Worm (Caenorhabditis elegans) whole organism, L4 larva: ENCODE data around the gene btb-2.

Experiments
- F44E2.7 ChIP-seq: fragments of 200-800 bp; sonication (Bioruptor generic); IDR thresholded peaks from 2 replicates; pipeline ENCODE4 v2.1.2; 2022; ENCODE audit warnings: missing genetic modification characterization, missing compliant biosample characterization
- F49E8.2 ChIP-seq: sonication (generic microtip); optimal IDR thresholded peaks from 2 replicates; lab custom pipeline; 2016; ENCODE audit warnings: missing compliant biosample characterization, mild to moderate bottlenecking, missing genetic modification characterization, borderline replicate concordance
- Y5F2A.4 ChIP-seq: fragments of 200-800 bp; sonication (Bioruptor generic); optimal IDR thresholded peaks from 2 replicates; lab custom pipeline; 2018; ENCODE audit warnings: mild to moderate bottlenecking, missing genetic modification characterization, missing compliant biosample characterization
- ZK546.5 ChIP-seq, 2 experiments: sonication (generic microtip); optimal IDR thresholded peaks; 2 replicates each; lab custom pipeline; 2017; ENCODE audit warnings: missing biosample characterization in 2 of 2, missing genetic modification characterization in 2 of 2
- ama-1 ChIP-seq: fragments of 150-350 bp; optimal IDR thresholded peaks from 2 replicates; lab custom pipeline; 2014; ENCODE audit warnings: inconsistent platforms, mixed read lengths
- arid-1 ChIP-seq: fragments of 200-800 bp; sonication (Bioruptor generic); conservative IDR thresholded peaks from 2 replicates; pipeline ENCODE4 v1.3.6; 2022; ENCODE audit warnings: missing genetic modification reagents, missing genetic modification characterization, missing compliant biosample characterization
- attf-4 ChIP-seq: sonication (generic microtip); optimal IDR thresholded peaks from 3 replicates; lab custom pipeline; 2017; ENCODE audit warnings: missing biosample characterization, missing genetic modification characterization
- ceh-28 ChIP-seq: fragments of 150-350 bp; optimal IDR thresholded peaks from 2 replicates; lab custom pipeline; 2014; ENCODE audit warnings: missing biosample characterization, missing genetic modification reagents, missing genetic modification characterization
- ceh-32 ChIP-seq: sonication (generic microtip); optimal IDR thresholded peaks from 2 replicates; lab custom pipeline; 2016; ENCODE audit warnings: mild to moderate bottlenecking, missing genetic modification characterization, missing compliant biosample characterization; ENCODE audit not compliant: poor library complexity
- ceh-62 ChIP-seq: sonication (generic microtip); optimal IDR thresholded peaks from 2 replicates; lab custom pipeline; 2017; ENCODE audit warnings: missing biosample characterization, missing genetic modification characterization
- cey-2 ChIP-seq: sonication (generic microtip); optimal IDR thresholded peaks from 3 replicates; lab custom pipeline; 2017; ENCODE audit warnings: missing genetic modification characterization, mild to moderate bottlenecking, missing compliant biosample characterization, antibody characterized with exemption, borderline replicate concordance; ENCODE audit not compliant: insufficient read depth
- daf-16 ChIP-seq, 3 experiments: sonication (generic microtip); optimal IDR thresholded peaks; 2 replicates each; lab custom pipeline; 2016 to 2017; ENCODE audit warnings: missing genetic modification characterization in 3 of 3, missing genetic modification reagents in 3 of 3, mild to moderate bottlenecking in 2 of 3, missing compliant biosample characterization in 2 of 3, missing biosample characterization in 1 of 3, moderate library complexity in 1 of 3
- daf-19 ChIP-seq: fragments of 200-800 bp; sonication (Bioruptor generic); conservative IDR thresholded peaks from 2 replicates; pipeline ENCODE4 v1.3.6; 2022; ENCODE audit warnings: missing genetic modification characterization, missing compliant biosample characterization
- dmd-8 ChIP-seq: fragments of 200-800 bp; sonication (Bioruptor generic); IDR thresholded peaks from 2 replicates; pipeline ENCODE4 v1.3.6; 2022; ENCODE audit warnings: missing genetic modification characterization, missing compliant biosample characterization
- duxl-1 ChIP-seq: sonication (generic microtip); optimal IDR thresholded peaks from 2 replicates; lab custom pipeline; 2016; ENCODE audit warnings: mild to moderate bottlenecking, missing genetic modification characterization, moderate library complexity, missing compliant biosample characterization; ENCODE audit not compliant: poor library complexity
- dve-1 ChIP-seq: sonication (generic microtip); optimal IDR thresholded peaks from 2 replicates; lab custom pipeline; 2017; ENCODE audit warnings: antibody characterized with exemption, mild to moderate bottlenecking, missing genetic modification characterization, missing compliant biosample characterization; ENCODE audit not compliant: insufficient read depth
- fos-1 ChIP-seq: fragments of 150-350 bp; optimal IDR thresholded peaks from 2 replicates; lab custom pipeline; 2014; ENCODE audit warnings: missing biosample characterization, missing genetic modification characterization
- gei-8 ChIP-seq: fragments of 200-800 bp; sonication (Bioruptor generic); optimal IDR thresholded peaks from 2 replicates; lab custom pipeline; 2018; ENCODE audit warnings: mild to moderate bottlenecking, missing genetic modification characterization, missing compliant biosample characterization
- hlh-30 ChIP-seq: sonication (generic microtip); optimal IDR thresholded peaks from 2 replicates; lab custom pipeline; 2017; ENCODE audit warnings: antibody characterized with exemption, mild to moderate bottlenecking, missing genetic modification characterization, missing compliant biosample characterization; ENCODE audit not compliant: insufficient read depth
- jun-1 ChIP-seq: fragments of 150-350 bp; optimal IDR thresholded peaks from 2 replicates; lab custom pipeline; 2014; ENCODE audit warnings: missing biosample characterization, missing genetic modification reagents, missing genetic modification characterization
- lin-1 ChIP-seq: fragments of 200-800 bp; sonication (Bioruptor generic); IDR thresholded peaks from 2 replicates; pipeline ENCODE4 v1.3.6; 2022; ENCODE audit warnings: missing genetic modification reagents, missing genetic modification characterization, missing compliant biosample characterization
- lin-13 ChIP-seq: fragments of 150-350 bp; optimal IDR thresholded peaks from 2 replicates; lab custom pipeline; 2014; ENCODE audit warnings: missing biosample characterization, missing genetic modification reagents, missing genetic modification characterization
- lin-15B ChIP-seq: fragments of 150-350 bp; sonication (generic microtip); optimal IDR thresholded peaks from 3 replicates; lab custom pipeline; 2014; ENCODE audit warnings: missing biosample characterization, missing genetic modification characterization
- lin-38 ChIP-seq: fragments of 200-800 bp; sonication (Bioruptor generic); IDR thresholded peaks from 2 replicates; pipeline ENCODE4 v1.3.6; 2022; ENCODE audit warnings: missing genetic modification reagents, missing genetic modification characterization, missing compliant biosample characterization
- lsy-2 ChIP-seq, 2 experiments: fragments of 150-350 bp in 1 of 2; sonication (generic microtip) in 1 of 2; optimal IDR thresholded peaks; 2 replicates each; lab custom pipeline; 2014 to 2017; ENCODE audit warnings: missing biosample characterization in 2 of 2, missing genetic modification characterization in 2 of 2
- madf-5 ChIP-seq, 2 experiments: fragments of 200-800 bp; sonication (Bioruptor generic); IDR thresholded peaks; 2 replicates each; pipeline ENCODE4 v1.3.6; 2022; ENCODE audit warnings: missing compliant biosample characterization in 2 of 2, missing genetic modification characterization in 2 of 2
- madf-9 ChIP-seq: fragments of 200-800 bp; sonication (Bioruptor generic); conservative IDR thresholded peaks from 2 replicates; pipeline ENCODE4 v1.3.6; 2022; ENCODE audit warnings: missing genetic modification reagents, missing genetic modification characterization, missing compliant biosample characterization
- mdt-29 ChIP-seq: fragments of 200-800 bp; sonication (Bioruptor generic); IDR thresholded peaks from 2 replicates; pipeline ENCODE4 v1.3.6; 2022; ENCODE audit warnings: missing genetic modification reagents, missing genetic modification characterization, missing compliant biosample characterization
- mes-2 ChIP-seq: sonication (generic microtip); optimal IDR thresholded peaks from 2 replicates; lab custom pipeline; 2016; ENCODE audit warnings: missing genotype, mild to moderate bottlenecking, missing genetic modification characterization, missing compliant biosample characterization; ENCODE audit not compliant: poor library complexity, severe bottlenecking
- mxl-2 ChIP-seq: fragments of 200-800 bp; sonication (Bioruptor generic); conservative IDR thresholded peaks from 2 replicates; pipeline ENCODE4 v1.3.6; 2022; ENCODE audit warnings: missing genetic modification reagents, missing genetic modification characterization, missing compliant biosample characterization
- nhr-28 ChIP-seq: fragments of 150-350 bp; optimal IDR thresholded peaks from 2 replicates; lab custom pipeline; 2014; ENCODE audit warnings: missing biosample characterization, missing genetic modification characterization
- nhr-41 ChIP-seq: fragments of 200-800 bp; sonication (Bioruptor generic); IDR thresholded peaks from 2 replicates; pipeline ENCODE4 v1.3.6; 2022; ENCODE audit warnings: missing genetic modification reagents, missing genetic modification characterization, missing compliant biosample characterization
- nhr-48 ChIP-seq: sonication (generic microtip); optimal IDR thresholded peaks from 2 replicates; lab custom pipeline; 2016; ENCODE audit warnings: mild to moderate bottlenecking, missing genetic modification characterization, missing compliant biosample characterization
- nhr-77 ChIP-seq: fragments of 150-350 bp; optimal IDR thresholded peaks from 2 replicates; lab custom pipeline; 2014; ENCODE audit warnings: missing biosample characterization, missing genetic modification characterization
- pqm-1 ChIP-seq: sonication (generic microtip); optimal IDR thresholded peaks from 2 replicates; lab custom pipeline; 2017; ENCODE audit warnings: missing biosample characterization, missing genetic modification characterization
- saeg-2 ChIP-seq: fragments of 200-800 bp; sonication (Bioruptor generic); IDR thresholded peaks from 2 replicates; pipeline ENCODE4 v1.3.6; 2022; ENCODE audit warnings: missing genetic modification reagents, missing genetic modification characterization, missing compliant biosample characterization
- sdz-12 ChIP-seq: fragments of 200-800 bp; sonication (Bioruptor generic); optimal IDR thresholded peaks from 2 replicates; lab custom pipeline; 2018; ENCODE audit warnings: mild to moderate bottlenecking, missing genetic modification characterization, missing compliant biosample characterization
- skn-1 ChIP-seq: fragments of 150-350 bp; optimal IDR thresholded peaks from 2 replicates; lab custom pipeline; 2014; ENCODE audit warnings: missing biosample characterization, missing genetic modification characterization
- snpc-1.2 ChIP-seq: fragments of 200-800 bp; sonication (Bioruptor generic); IDR thresholded peaks from 2 replicates; pipeline ENCODE4 v1.3.6; 2022; ENCODE audit warnings: missing genetic modification reagents, missing genetic modification characterization, missing compliant biosample characterization
- spr-1 ChIP-seq: sonication (generic microtip); optimal IDR thresholded peaks from 2 replicates; lab custom pipeline; 2016; ENCODE audit warnings: mild to moderate bottlenecking, missing genetic modification characterization, missing compliant biosample characterization
- spr-3 ChIP-seq: fragments of 200-800 bp; sonication (Bioruptor generic); optimal IDR thresholded peaks from 2 replicates; lab custom pipeline; 2018; ENCODE audit warnings: mild to moderate bottlenecking, missing genetic modification characterization, missing compliant biosample characterization
- unc-130 ChIP-seq: sonication (generic microtip); optimal IDR thresholded peaks from 2 replicates; lab custom pipeline; 2016; ENCODE audit warnings: missing genetic modification reagents, missing genetic modification characterization, missing compliant biosample characterization

btb-2 gene

DNA sequence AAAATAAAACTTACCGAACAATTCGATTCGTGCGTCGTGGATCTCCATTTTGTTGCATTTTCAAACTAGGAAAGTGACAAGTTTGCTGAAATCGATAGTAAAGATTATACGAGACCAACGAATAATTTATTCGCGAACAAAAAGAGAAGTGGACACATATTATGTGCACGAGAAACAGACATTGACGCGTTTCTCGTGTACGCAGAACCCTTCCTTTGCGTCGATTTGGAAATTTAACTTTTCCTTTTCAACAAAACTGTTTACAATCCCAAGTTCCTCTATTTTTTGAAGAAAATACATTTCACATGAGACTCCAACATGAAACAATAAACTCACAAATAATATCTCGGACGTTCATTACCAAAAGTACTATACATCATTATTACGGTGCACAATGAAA, 40.9 kb upstream of the btb-2 start, which contains the start of gene K10B2.4 (continued):
- peak; percentile 90 for TF ChIP-seq mes-2 (tag; lab: Kevin White, UChicago)
- no peak for TF ChIP-seq nhr-48 (tag; lab: Kevin White, UChicago)
- TF ChIP-seq spr-3 (GFP tag; lab: Kevin White, UChicago): peak; percentile 7
- no peak for TF ChIP-seq gei-8 (GFP tag; lab: Kevin White, UChicago)
- no peak for TF ChIP-seq sdz-12 (GFP tag; lab: Kevin White, UChicago)
- TF ChIP-seq daf-16 (GFP tag; optimal IDR thresholded peaks at IDR 0.05; lab: Kevin White, UChicago): no peak
- peak; percentile 67 for TF ChIP-seq daf-16 (tag; optimal IDR thresholded peaks at IDR 0.05; lab: Kevin White, UChicago)
- no peak for TF ChIP-seq duxl-1 (tag; lab: Kevin White, UChicago)
- no peak for TF ChIP-seq attf-4 (tag; lab: Kevin White, UChicago)
- no peak for TF ChIP-seq spr-1 (tag; lab: Kevin White, UChicago)
- TF ChIP-seq lin-13 (GFP tag; lab: Kevin White, UChicago): peak; percentile 36
- TF ChIP-seq madf-9: no peak
- TF ChIP-seq jun-1 (tag; lab: Kevin White, UChicago): no peak
- no peak for TF ChIP-seq nhr-77 (tag; lab: Kevin White, UChicago)
- TF ChIP-seq ama-1: peak; percentile 27
- no peak for TF ChIP-seq F49E8.2 (tag; lab: Kevin White, UChicago)
- no peak for TF ChIP-seq ZK546.5 (tag; optimal IDR thresholded peaks at IDR 0.05; lab: Kevin White, UChicago)
- TF ChIP-seq fos-1 (tag; lab: Kevin White, UChicago): no peak
- TF ChIP-seq nhr-28 (tag; lab: Kevin White, UChicago): peak; percentile 28
- peak; percentile 81 for TF ChIP-seq lin-38 (GFP tag; lab: Robert Waterston, UW)
- no peak for TF ChIP-seq cey-2 (tag; lab: Kevin White, UChicago)
- TF ChIP-seq dmd-8: no peak
- TF ChIP-seq nhr-41 (GFP tag; lab: Robert Waterston, UW): no peak
- no peak for TF ChIP-seq Y5F2A.4 (GFP tag; lab: Kevin White, UChicago)
- TF ChIP-seq F44E2.7 (GFP tag; lab: Robert Waterston, UW): no peak
- no peak for TF ChIP-seq snpc-1.2 (GFP tag; lab: Robert Waterston, UW)
- TF ChIP-seq lsy-2 (tag; optimal IDR thresholded peaks at IDR 0.05; lab: Kevin White, UChicago): peak in 1 of 2 experiments; percentile 87
- TF ChIP-seq pqm-1 (tag; lab: Kevin White, UChicago): no peak
- TF ChIP-seq dve-1: peak; percentile 35
- peak; percentile 53 for TF ChIP-seq hlh-30 (tag; lab: Kevin White, UChicago)
- no peak for TF ChIP-seq daf-19
- no peak for TF ChIP-seq mxl-2 (GFP tag; lab: Robert Waterston, UW)
- TF ChIP-seq ceh-62: no peak
- TF ChIP-seq saeg-2: no peak
- no peak for TF ChIP-seq mdt-29 (GFP tag; lab: Robert Waterston, UW)
- TF ChIP-seq lin-15B: no peak
- TF ChIP-seq ceh-32 (tag; lab: Kevin White, UChicago): no peak

DNA sequence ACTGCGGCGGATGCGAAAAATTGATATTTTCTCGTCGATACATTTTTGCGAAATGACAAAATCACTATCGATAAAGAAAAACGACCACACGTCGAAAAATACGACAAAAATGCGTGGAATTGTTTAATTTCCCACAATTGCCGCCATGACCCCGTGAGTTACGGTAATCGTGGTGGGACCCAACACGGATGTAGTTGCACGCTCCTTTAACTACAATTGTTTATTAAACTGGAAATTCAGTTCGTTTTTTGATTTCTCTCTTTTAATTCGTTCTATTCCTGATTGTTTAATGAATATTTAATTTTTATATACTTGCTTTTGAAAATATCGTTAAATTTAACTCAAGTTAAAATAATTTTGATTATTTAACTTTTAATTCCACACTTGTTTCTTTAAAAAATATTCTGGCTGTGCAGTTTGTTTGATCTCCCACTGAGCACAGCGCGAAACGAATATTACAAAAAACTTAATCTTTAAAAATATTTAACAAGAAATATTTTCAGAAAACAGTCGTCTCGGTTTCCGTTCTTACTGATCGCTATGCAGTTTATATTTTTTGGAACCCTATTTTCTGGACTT, 36.4 kb upstream of the btb-2 start, which contains the start of the genes ani-2 and clec-88:
ani-2 (minus strand) TSS at position 131 of the 579 bp plus-strand sequence.
clec-88 (plus strand) TSS at position 486 of the 579 bp plus-strand sequence.
- no peak for TF ChIP-seq lin-1 (GFP tag; lab: Robert Waterston, UW)
- no peak for TF ChIP-seq pqm-1 (tag; lab: Kevin White, UChicago)
- TF ChIP-seq lin-38 (GFP tag; lab: Robert Waterston, UW): peak; percentile 64
- TF ChIP-seq madf-9: no peak
- TF ChIP-seq madf-5 (GFP tag; IDR thresholded peaks at IDR 0.05; lab: Robert Waterston, UW): no peak
- TF ChIP-seq ceh-28 (tag; lab: Kevin White, UChicago): no peak
- TF ChIP-seq skn-1 (tag; lab: Kevin White, UChicago): no peak
- no peak for TF ChIP-seq nhr-28 (tag; lab: Kevin White, UChicago)
- no peak for TF ChIP-seq lsy-2 (tag; optimal IDR thresholded peaks at IDR 0.05; lab: Kevin White, UChicago)
- peak; percentile 87 for TF ChIP-seq unc-130
- TF ChIP-seq lin-15B: no peak
- no peak for TF ChIP-seq saeg-2
- no peak for TF ChIP-seq arid-1 (GFP tag; lab: Robert Waterston, UW)
- TF ChIP-seq, all 104 proteins: peak for 2
